Fruit fly (Drosophila melanogaster): ENCODE results near the gene CG33912.

dm6 chr3L:20789299-20789698 lies 33.8 kb upstream of the CG33912 start:
- no peak for TF ChIP-seq CG8478 (optimal IDR thresholded peaks at IDR 0.05)
- TF ChIP-seq CTCF (optimal IDR thresholded peaks at IDR 0.05), result no peak
